Worm (Caenorhabditis elegans): ENCODE measurements around the gene F11E6.8.

The F11E6.8 gene

ce11 chrIV:17436552-17436951 lies 13.8 kb downstream of the F11E6.8 start, which contains the start of gene gcy-27:
gcy-27 (minus strand) TSS chrIV:17436652.
- TF ChIP-seq sptf-1 (tag; optimal IDR thresholded peaks at IDR 0.05) (no peak), mep-1 (tag; optimal IDR thresholded peaks at IDR 0.05) (no peak), ham-2 (GFP tag; optimal IDR thresholded peaks at IDR 0.05) (no peak)

ce11 chrIV:17435228-17435627 lies 15.1 kb downstream of the F11E6.8 start:
- no peak for TF ChIP-seq drap-1 (GFP tag; optimal IDR thresholded peaks at IDR 0.05)

ce11 chrIV:17432223-17432826 lies 18.0 kb downstream of the F11E6.8 start:
- TF ChIP-seq nhr-28 (tag; optimal IDR thresholded peaks at IDR 0.05) (no peak), nhr-237 (tag; optimal IDR thresholded peaks at IDR 0.05) (no peak), ceh-83 (GFP tag; optimal IDR thresholded peaks at IDR 0.05) (no peak), unc-62 (GFP tag; optimal IDR thresholded peaks at IDR 0.05) (no peak), sem-2 (GFP tag; optimal IDR thresholded peaks at IDR 0.05) (no peak), ceh-39 (tag; optimal IDR thresholded peaks at IDR 0.05) (no peak), sptf-1 (tag; optimal IDR thresholded peaks at IDR 0.05) (no peak)

ce11 chrIV:17431287-17431686 lies 19.1 kb downstream of the F11E6.8 start, which contains the start of gene lact-6:
lact-6 (minus strand) TSS chrIV:17431387.
- TF ChIP-seq mls-2 (tag; optimal IDR thresholded peaks at IDR 0.05): no peak
- no peak for TF ChIP-seq blmp-1 (tag; optimal IDR thresholded peaks at IDR 0.05)
- no peak for TF ChIP-seq mep-1 (tag; optimal IDR thresholded peaks at IDR 0.05)
- no peak for TF ChIP-seq mab-5 (tag; optimal IDR thresholded peaks at IDR 0.05)
- no peak for TF ChIP-seq unc-120 (tag; optimal IDR thresholded peaks at IDR 0.05; ENCODE audit: poor library complexity, severe bottlenecking)
- no peak for TF ChIP-seq sem-2 (GFP tag; optimal IDR thresholded peaks at IDR 0.05)

- no peak for TF ChIP-seq nhr-2 (tag; optimal IDR thresholded peaks at IDR 0.05)
- no peak for TF ChIP-seq mep-1 (tag; optimal IDR thresholded peaks at IDR 0.05)
- no peak for TF ChIP-seq unc-120 (tag; optimal IDR thresholded peaks at IDR 0.05; ENCODE audit: poor library complexity, severe bottlenecking)
These were observed 22.9 kb downstream of the F11E6.8 start, which contains the start of gene C06A12.3 for ce11 chrIV:17427423-17427822. C06A12.3 (plus strand) TSS chrIV:17427723.

ce11 chrIV:17426970-17427369 lies 23.4 kb downstream of the F11E6.8 start:
- TF ChIP-seq ces-1 (GFP tag; optimal IDR thresholded peaks at IDR 0.05) (peak; percentile 17), mab-5 (tag; optimal IDR thresholded peaks at IDR 0.05) (no peak), zip-8 (tag; optimal IDR thresholded peaks at IDR 0.05) (no peak), mls-2 (tag; optimal IDR thresholded peaks at IDR 0.05) (no peak)

ce11 chrIV:17417723-17418122 lies 32.6 kb downstream of the F11E6.8 start, which contains the start of gene npr-26:
npr-26 (minus strand) TSS chrIV:17417823.
- TF ChIP-seq nhr-28 (tag; optimal IDR thresholded peaks at IDR 0.05) (no peak), tbx-8 (GFP tag; optimal IDR thresholded peaks at IDR 0.05) (no peak), zip-8 (tag; optimal IDR thresholded peaks at IDR 0.05) (no peak), cnd-1 (tag; optimal IDR thresholded peaks at IDR 0.05) (no peak), nhr-237 (tag; optimal IDR thresholded peaks at IDR 0.05) (no peak), mls-2 (tag; optimal IDR thresholded peaks at IDR 0.05) (no peak), unc-39 (tag; optimal IDR thresholded peaks at IDR 0.05) (no peak), drap-1 (GFP tag; optimal IDR thresholded peaks at IDR 0.05) (no peak), lin-32 (GFP tag; optimal IDR thresholded peaks at IDR 0.05) (no peak), nhr-76 (tag; optimal IDR thresholded peaks at IDR 0.05) (no peak), ham-2 (GFP tag; optimal IDR thresholded peaks at IDR 0.05) (no peak)

- no peak for TF ChIP-seq mep-1 (tag; optimal IDR thresholded peaks at IDR 0.05)
- no peak for TF ChIP-seq lin-32 (GFP tag; optimal IDR thresholded peaks at IDR 0.05)
- TF ChIP-seq bed-3 (GFP tag; optimal IDR thresholded peaks at IDR 0.05): no peak
- no peak for TF ChIP-seq ceh-39 (tag; optimal IDR thresholded peaks at IDR 0.05)
- no peak for TF ChIP-seq zip-8 (tag; optimal IDR thresholded peaks at IDR 0.05)
- no peak for TF ChIP-seq ham-2 (GFP tag; optimal IDR thresholded peaks at IDR 0.05)
- no peak for TF ChIP-seq elt-1 (tag; optimal IDR thresholded peaks at IDR 0.05; ENCODE audit: borderline replicate concordance, insufficient read depth)
- TF ChIP-seq lin-13 (tag; optimal IDR thresholded peaks at IDR 0.05): no peak
- TF ChIP-seq nhr-12 (tag; optimal IDR thresholded peaks at IDR 0.05): no peak
- TF ChIP-seq cnd-1 (tag; optimal IDR thresholded peaks at IDR 0.05): no peak
- no peak for TF ChIP-seq snpc-4 (tag; optimal IDR thresholded peaks at IDR 0.05)
- TF ChIP-seq ztf-11 (tag; optimal IDR thresholded peaks at IDR 0.05): no peak
- no peak for TF ChIP-seq nhr-76 (tag; optimal IDR thresholded peaks at IDR 0.05)
- no peak for TF ChIP-seq unc-62 (GFP tag; optimal IDR thresholded peaks at IDR 0.05)
- no peak for TF ChIP-seq sem-2 (GFP tag; optimal IDR thresholded peaks at IDR 0.05)
- TF ChIP-seq nhr-2 (tag; optimal IDR thresholded peaks at IDR 0.05): no peak
- no peak for TF ChIP-seq ceh-43 (GFP tag; optimal IDR thresholded peaks at IDR 0.05)
- TF ChIP-seq sptf-1 (tag; optimal IDR thresholded peaks at IDR 0.05): no peak
- TF ChIP-seq nhr-28 (tag; optimal IDR thresholded peaks at IDR 0.05): no peak
- no peak for TF ChIP-seq mab-5 (tag; optimal IDR thresholded peaks at IDR 0.05)
These were observed 37.0 kb downstream of the F11E6.8 start for ce11 chrIV:17413343-17413742.

All from whole organism, mixed stage, embryonic.